Fruit fly (Drosophila melanogaster): Measurements from ENCODE around the gene IKKbeta.

Gene IKKbeta

DNA sequence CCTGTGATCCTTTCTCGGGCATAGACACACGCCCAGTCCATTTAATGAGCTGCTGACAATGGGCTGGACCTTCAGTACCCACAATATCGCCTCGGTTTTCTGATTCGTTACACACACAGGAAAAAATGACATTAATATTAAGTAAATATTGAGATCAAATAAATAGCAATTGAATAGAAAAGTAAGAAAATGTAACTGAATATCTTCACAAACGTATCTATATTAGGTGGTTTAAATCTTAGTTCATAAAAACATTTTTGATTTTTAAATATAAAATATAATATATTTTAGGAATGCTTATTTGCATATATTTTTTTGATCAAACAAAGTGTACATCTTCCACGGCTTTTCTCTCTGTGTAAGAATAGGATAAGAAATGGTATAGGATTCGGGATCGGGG lies 15.5 kb downstream of the IKKbeta start:
- TF ChIP-seq CG1620 (GFP tag; optimal IDR thresholded peaks at IDR 0.05) = no peak

DNA sequence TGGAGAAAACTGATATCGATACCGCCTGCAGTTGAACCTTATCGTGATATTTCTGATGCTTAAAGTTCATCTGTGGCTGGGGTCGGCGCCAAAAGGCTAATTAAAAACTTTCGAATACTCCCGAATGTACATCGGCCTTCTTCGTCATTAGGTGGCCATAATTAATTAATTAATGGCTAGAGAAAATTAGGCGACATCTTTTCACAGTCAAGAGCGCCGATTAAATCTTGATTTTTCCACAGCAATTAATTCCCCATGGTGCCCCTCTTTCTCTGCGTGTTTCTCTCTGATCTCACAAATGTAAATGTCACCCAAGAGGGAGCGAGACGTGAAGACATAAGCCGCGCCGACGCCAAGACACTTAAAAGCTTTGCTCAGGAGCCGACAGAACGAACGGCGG lies 18.8 kb downstream of the IKKbeta start:
- no peak for TF ChIP-seq cic (GFP tag; optimal IDR thresholded peaks at IDR 0.05)

DNA sequence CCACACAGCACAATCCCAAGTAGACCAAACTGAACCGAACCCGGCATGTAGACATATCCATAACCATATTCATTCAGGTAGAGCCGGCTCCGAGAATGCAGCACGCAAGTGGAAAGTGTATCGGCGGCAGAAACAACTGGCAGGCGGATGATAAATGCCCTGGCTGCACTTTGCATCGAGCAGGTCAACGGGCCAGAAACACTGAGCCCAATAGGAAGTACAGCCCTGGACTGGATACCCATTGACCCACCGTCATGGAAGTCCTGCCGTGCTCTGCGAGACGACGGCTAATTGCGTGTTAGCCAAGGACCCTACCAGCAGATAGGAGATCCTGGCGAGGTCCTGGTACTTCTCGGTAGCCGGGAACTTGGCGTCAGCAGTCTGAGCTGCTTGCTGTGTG lies 19.6 kb downstream of the IKKbeta start:
- TF ChIP-seq CG33017 (tag; optimal IDR thresholded peaks at IDR 0.05) (no peak), CG7101 (tag; optimal IDR thresholded peaks at IDR 0.05) (no peak), CG12768 (GFP tag; optimal IDR thresholded peaks at IDR 0.05) (no peak), pad (GFP tag; optimal IDR thresholded peaks at IDR 0.05) (no peak), ovo (GFP tag; optimal IDR thresholded peaks at IDR 0.05) (no peak), Mnt (GFP tag; optimal IDR thresholded peaks at IDR 0.05) (no peak), CG14711 (tag; optimal IDR thresholded peaks at IDR 0.05) (no peak), CG1620 (GFP tag; optimal IDR thresholded peaks at IDR 0.05) (no peak), CG5204 (GFP tag; optimal IDR thresholded peaks at IDR 0.05) (no peak), CG7045 (GFP tag; optimal IDR thresholded peaks at IDR 0.05) (no peak), toe (GFP tag; optimal IDR thresholded peaks at IDR 0.05) (no peak), cic (GFP tag; optimal IDR thresholded peaks at IDR 0.05) (no peak), Crg-1 (GFP tag; optimal IDR thresholded peaks at IDR 0.05) (no peak), Hr96 (GFP tag; optimal IDR thresholded peaks at IDR 0.05) (no peak), tj (GFP tag; optimal IDR thresholded peaks at IDR 0.05) (no peak), Clk (GFP tag; optimal IDR thresholded peaks at IDR 0.05) (no peak), kay (GFP tag; ENCODE audit: borderline replicate concordance) (no peak), CG11617 (GFP tag; optimal IDR thresholded peaks at IDR 0.05) (no peak), bab1 (GFP tag; optimal IDR thresholded peaks at IDR 0.05) (no peak), cnc (optimal IDR thresholded peaks at IDR 0.05) (no peak)

DNA sequence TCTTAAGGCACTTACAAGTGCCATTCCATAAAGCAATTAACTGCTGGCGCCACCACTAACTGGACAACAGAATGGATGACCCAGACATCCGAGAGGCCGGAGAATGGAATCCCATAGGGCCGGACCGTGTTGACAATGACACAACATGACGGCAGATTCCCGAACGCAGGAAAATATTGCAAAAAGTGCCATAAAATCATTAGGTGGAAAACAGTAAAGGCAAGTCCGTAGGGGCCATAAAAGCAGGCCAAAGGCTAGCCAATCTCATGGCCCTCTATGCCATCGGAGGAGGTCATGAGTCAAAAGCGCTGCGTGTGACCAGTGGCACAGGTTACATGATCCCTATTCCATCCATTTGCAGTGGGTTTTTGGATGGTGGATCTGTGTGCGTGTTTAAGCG lies 20.6 kb downstream of the IKKbeta start:
- TF ChIP-seq CG12768 (GFP tag; optimal IDR thresholded peaks at IDR 0.05) (no peak), kay (GFP tag; ENCODE audit: borderline replicate concordance) (no peak), CG7101 (tag; optimal IDR thresholded peaks at IDR 0.05) (no peak), cic (GFP tag; optimal IDR thresholded peaks at IDR 0.05) (no peak)

DNA sequence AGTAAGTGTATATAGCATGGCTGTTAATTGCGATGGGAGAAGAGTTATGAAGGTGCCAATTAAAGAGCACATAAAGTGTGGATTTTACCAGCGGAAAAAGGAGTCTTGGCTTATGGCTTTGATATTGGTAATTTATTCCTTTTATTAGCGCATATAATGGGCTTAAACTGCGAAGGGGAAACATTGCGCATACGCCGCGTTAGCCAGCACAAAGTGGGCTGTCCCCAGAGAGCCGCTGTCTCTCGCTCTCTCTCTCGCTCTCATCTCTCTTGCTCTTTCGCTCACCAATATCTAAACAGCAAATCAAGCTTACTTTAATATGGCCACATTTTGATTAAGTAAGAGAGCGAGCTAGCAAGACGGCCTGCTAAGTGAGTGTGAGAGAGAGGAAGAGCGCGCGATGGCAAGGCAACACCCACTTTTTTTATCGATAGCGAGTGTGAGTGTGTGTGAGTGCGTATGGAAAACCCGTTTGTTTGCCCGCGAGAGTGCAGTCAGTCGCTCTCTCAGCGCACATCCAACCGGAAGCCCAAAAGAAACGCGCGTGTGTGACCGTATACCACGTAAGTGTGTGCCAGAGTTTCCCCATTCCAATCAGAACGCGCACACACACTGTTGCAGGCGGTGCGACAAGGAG lies 23.5 kb downstream of the IKKbeta start, which contains the start of gene pnr:
pnr (plus strand) TSS at position 493 of the 637 bp plus-strand sequence.
- TF ChIP-seq pad (GFP tag; optimal IDR thresholded peaks at IDR 0.05) (peak; percentile 37), CG33017 (tag; optimal IDR thresholded peaks at IDR 0.05) (no peak), CG7101 (tag; optimal IDR thresholded peaks at IDR 0.05) (no peak), ovo (GFP tag; optimal IDR thresholded peaks at IDR 0.05) (peak; percentile 3), Mnt (GFP tag; optimal IDR thresholded peaks at IDR 0.05) (no peak), tj (GFP tag; optimal IDR thresholded peaks at IDR 0.05) (no peak)

DNA sequence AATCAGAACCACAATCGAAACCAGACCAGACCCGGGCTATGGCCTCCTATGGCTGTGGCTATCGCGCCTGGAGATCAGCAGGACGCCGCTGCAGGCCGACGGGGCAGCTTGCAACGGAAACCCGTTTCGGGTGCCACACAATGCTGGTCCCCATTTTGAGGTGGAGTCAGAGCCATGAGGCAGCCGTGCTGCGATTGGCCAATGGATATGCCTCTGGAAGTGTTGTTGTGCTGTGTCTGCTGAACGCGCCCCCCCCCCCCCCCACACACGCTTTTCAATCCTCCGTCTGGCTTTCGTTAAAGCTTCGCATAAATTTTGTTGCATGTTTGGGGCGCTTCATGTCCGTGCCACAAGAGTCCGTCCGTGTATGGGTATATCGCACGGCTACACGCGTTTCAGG lies 25.1 kb downstream of the IKKbeta start:
- TF ChIP-seq CG5204 (GFP tag; optimal IDR thresholded peaks at IDR 0.05) (no peak), ovo (GFP tag; optimal IDR thresholded peaks at IDR 0.05) (no peak), cic (GFP tag; optimal IDR thresholded peaks at IDR 0.05) (no peak), Clk (GFP tag; optimal IDR thresholded peaks at IDR 0.05) (no peak), Hr96 (GFP tag; optimal IDR thresholded peaks at IDR 0.05) (no peak), CG12768 (GFP tag; optimal IDR thresholded peaks at IDR 0.05) (no peak), Mnt (GFP tag; optimal IDR thresholded peaks at IDR 0.05) (no peak), toe (GFP tag; optimal IDR thresholded peaks at IDR 0.05) (no peak), CG11617 (GFP tag; optimal IDR thresholded peaks at IDR 0.05) (no peak)

DNA sequence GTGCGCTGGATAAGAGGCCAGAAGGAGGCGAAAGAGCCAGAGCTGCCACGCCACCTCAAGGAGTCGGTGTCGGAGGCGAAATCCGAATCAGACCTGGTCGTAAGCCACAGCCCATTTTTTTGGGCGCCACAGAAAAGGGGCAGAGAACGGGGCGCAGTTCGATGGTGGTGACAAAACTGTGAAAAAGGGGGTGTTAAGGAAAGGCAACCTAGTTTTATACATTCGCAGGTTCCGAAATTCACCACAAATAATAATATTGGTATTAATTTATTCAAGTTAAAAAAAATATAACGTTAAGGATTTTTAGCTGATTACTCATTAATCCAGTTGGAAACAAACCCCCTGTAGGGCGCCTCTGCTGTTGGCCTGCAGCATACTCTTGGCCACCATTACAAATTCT lies 25.6 kb downstream of the IKKbeta start:
- TF ChIP-seq CG1620 (GFP tag; optimal IDR thresholded peaks at IDR 0.05) (no peak), CG5204 (GFP tag; optimal IDR thresholded peaks at IDR 0.05) (no peak), Crg-1 (GFP tag; optimal IDR thresholded peaks at IDR 0.05) (no peak), CG33017 (tag; optimal IDR thresholded peaks at IDR 0.05) (no peak), Mnt (GFP tag; optimal IDR thresholded peaks at IDR 0.05) (no peak), cic (GFP tag; optimal IDR thresholded peaks at IDR 0.05) (no peak), CG14711 (tag; optimal IDR thresholded peaks at IDR 0.05) (no peak), toe (GFP tag; optimal IDR thresholded peaks at IDR 0.05) (no peak), CG11617 (GFP tag; optimal IDR thresholded peaks at IDR 0.05) (no peak), CG7101 (tag; optimal IDR thresholded peaks at IDR 0.05) (no peak)

DNA sequence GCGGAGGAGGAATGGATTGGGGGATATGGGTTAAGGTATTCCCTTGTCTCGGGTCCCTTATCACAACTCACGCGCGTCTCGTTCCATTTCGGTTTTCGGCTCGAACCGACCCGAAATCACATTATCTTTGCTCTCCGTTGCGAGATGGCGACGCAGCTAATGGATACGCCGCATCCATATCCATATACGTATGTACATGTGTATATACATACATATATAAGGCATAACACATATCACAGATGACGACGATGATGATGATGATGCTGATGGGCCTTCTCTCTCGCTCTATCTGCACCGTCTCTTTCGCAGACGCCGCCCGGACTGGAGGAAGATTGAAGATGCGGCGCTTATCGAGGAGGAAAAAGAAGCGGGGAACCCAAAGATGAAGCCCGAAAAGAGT lies 27.2 kb downstream of the IKKbeta start:
- TF ChIP-seq CG11617 (GFP tag; optimal IDR thresholded peaks at IDR 0.05) (no peak), tj (GFP tag; optimal IDR thresholded peaks at IDR 0.05) (no peak), Crg-1 (GFP tag; optimal IDR thresholded peaks at IDR 0.05) (no peak), CG1620 (GFP tag; optimal IDR thresholded peaks at IDR 0.05) (no peak), kay (GFP tag; ENCODE audit: borderline replicate concordance) (no peak), ovo (GFP tag; optimal IDR thresholded peaks at IDR 0.05) (no peak), toe (GFP tag; optimal IDR thresholded peaks at IDR 0.05) (no peak), pad (GFP tag; optimal IDR thresholded peaks at IDR 0.05) (no peak), CG12768 (GFP tag; optimal IDR thresholded peaks at IDR 0.05) (no peak), Mnt (GFP tag; optimal IDR thresholded peaks at IDR 0.05) (no peak), cic (GFP tag; optimal IDR thresholded peaks at IDR 0.05) (no peak), CG7045 (GFP tag; optimal IDR thresholded peaks at IDR 0.05) (no peak), CG33017 (tag; optimal IDR thresholded peaks at IDR 0.05) (no peak), Clk (GFP tag; optimal IDR thresholded peaks at IDR 0.05) (no peak), bab1 (GFP tag; optimal IDR thresholded peaks at IDR 0.05) (no peak), Hr96 (GFP tag; optimal IDR thresholded peaks at IDR 0.05) (no peak), CG7101 (tag; optimal IDR thresholded peaks at IDR 0.05) (no peak), CG14711 (tag; optimal IDR thresholded peaks at IDR 0.05) (no peak), CG5204 (GFP tag; optimal IDR thresholded peaks at IDR 0.05) (no peak), cnc (optimal IDR thresholded peaks at IDR 0.05) (no peak)
